Worm (Caenorhabditis elegans): ENCODE data around the gene ivd-1.
"Not testable (repeated sequence)": the region's sequence is repeated elsewhere in the genome, so short reads cannot be mapped to it uniquely, and the experiment has no call there.

Gene ivd-1

ce11 chrIV:5081122-5081521, 7.5 kb downstream of the ivd-1 start:
- peak; percentile 75 for TF ChIP-seq hmg-1.2 (GFP tag; IDR thresholded peaks at IDR 0.05)
- no peak for TF ChIP-seq F57A8.1 (GFP tag; optimal IDR thresholded peaks at IDR 0.05)
- no peak for TF ChIP-seq aptf-3 (GFP tag; IDR thresholded peaks at IDR 0.05)
- TF ChIP-seq F37B4.10 (GFP tag; IDR thresholded peaks at IDR 0.05) = no peak
- no peak for TF ChIP-seq zim-3 (tag; optimal IDR thresholded peaks at IDR 0.05)
- TF ChIP-seq atf-7 (tag; optimal IDR thresholded peaks at IDR 0.05) = no peak
- no peak for TF ChIP-seq T26A5.8 (tag; optimal IDR thresholded peaks at IDR 0.05)
- TF ChIP-seq nhr-90 (tag; optimal IDR thresholded peaks at IDR 0.05) = no peak
- no peak for TF ChIP-seq egl-44 (GFP tag; IDR thresholded peaks at IDR 0.05)
- peak; percentile 39; the same call in 1 of the 2 replicates for TF ChIP-seq zfh-2 (GFP tag; conservative IDR thresholded peaks at IDR 0.05)
- no peak for TF ChIP-seq snpc-1.1 (tag; optimal IDR thresholded peaks at IDR 0.05; ENCODE audit: insufficient read depth)
- no peak for TF ChIP-seq egl-18 (GFP tag; IDR thresholded peaks at IDR 0.05)
- no peak for TF ChIP-seq madf-10 (tag; optimal IDR thresholded peaks at IDR 0.05)
- no peak for TF ChIP-seq mcd-1 (GFP tag; IDR thresholded peaks at IDR 0.05)

DNA sequence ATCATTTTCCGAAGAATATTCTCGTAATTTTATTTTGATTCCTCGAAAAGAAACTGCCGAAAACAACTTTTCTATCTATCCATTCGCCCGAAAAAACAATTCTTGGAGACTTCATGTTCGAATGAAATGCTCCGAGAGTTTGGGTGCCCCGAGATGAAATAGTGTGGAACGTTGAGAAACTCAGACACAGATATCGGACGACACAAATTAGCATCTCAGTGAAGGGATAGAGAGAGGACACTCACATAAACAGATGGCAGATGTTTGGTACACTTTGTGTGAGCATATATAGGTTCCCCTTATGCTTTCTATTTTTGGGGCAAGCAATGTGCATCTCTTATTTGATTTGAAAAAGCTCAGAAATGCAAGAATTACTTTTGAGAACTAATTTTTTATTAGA, 9.8 kb downstream of the ivd-1 start:
- TF ChIP-seq nhr-90 (tag; optimal IDR thresholded peaks at IDR 0.05) = no peak
- TF ChIP-seq sea-2 (GFP tag; IDR thresholded peaks at IDR 0.05) = no peak
- TF ChIP-seq hmg-1.2 (GFP tag; IDR thresholded peaks at IDR 0.05) = peak; percentile 23; the same call in 1 of the 2 replicates

ce11 chrIV:5077918-5078317, 10.7 kb downstream of the ivd-1 start:
- TF ChIP-seq Y95B8A.8 (GFP tag; IDR thresholded peaks at IDR 0.05) (no peak), ztf-6 (GFP tag; IDR thresholded peaks at IDR 0.05) (no peak), repo-1 (tag; optimal IDR thresholded peaks at IDR 0.05) (no peak), cebp-1 (GFP tag; IDR thresholded peaks at IDR 0.05) (no peak), cebp-1 (tag; optimal IDR thresholded peaks at IDR 0.05) (no peak), egl-18 (GFP tag; IDR thresholded peaks at IDR 0.05) (no peak), pbrm-1 (GFP tag; IDR thresholded peaks at IDR 0.05) (no peak), Y53F4B.3 (GFP tag; IDR thresholded peaks at IDR 0.05) (no peak)

- TF ChIP-seq ztf-18 (tag; optimal IDR thresholded peaks at IDR 0.05) (no peak), egl-18 (GFP tag; IDR thresholded peaks at IDR 0.05) (no peak)
These were observed 12.1 kb downstream of the ivd-1 start for ce11 chrIV:5076607-5077006.

DNA sequence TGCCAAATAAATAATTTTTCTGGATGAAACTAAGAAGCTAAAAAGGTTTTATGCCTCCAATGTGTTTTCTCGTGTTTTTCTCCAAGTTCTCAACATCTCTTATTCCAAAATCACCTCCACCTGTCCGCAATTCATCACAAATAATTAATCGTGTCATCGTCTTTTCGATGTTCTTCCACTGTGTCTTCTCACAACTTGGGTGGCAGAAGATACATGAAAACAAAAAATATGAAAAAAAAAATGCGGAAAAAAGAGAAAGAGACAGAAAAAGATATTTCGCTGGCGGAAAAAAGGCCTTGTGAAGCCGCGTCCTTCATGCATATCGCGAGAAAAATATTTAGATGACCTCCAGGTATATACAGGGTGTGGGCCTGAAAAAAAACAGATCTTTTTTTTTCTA, 14.8 kb downstream of the ivd-1 start:
- TF ChIP-seq F37B4.10 (GFP tag; IDR thresholded peaks at IDR 0.05) = no peak
- no peak for TF ChIP-seq ceh-91 (GFP tag; IDR thresholded peaks at IDR 0.05)
- TF ChIP-seq nhr-179 (tag; optimal IDR thresholded peaks at IDR 0.05) = no peak
- TF ChIP-seq lsl-1 (GFP tag; optimal IDR thresholded peaks at IDR 0.05) = no peak
- TF ChIP-seq hmg-20 (GFP tag; IDR thresholded peaks at IDR 0.05) = no peak
- no peak for TF ChIP-seq F55B11.4 (tag; optimal IDR thresholded peaks at IDR 0.05; ENCODE audit: borderline replicate concordance, insufficient read depth)
- no peak for TF ChIP-seq sea-2 (GFP tag; IDR thresholded peaks at IDR 0.05)
- no peak for TF ChIP-seq akir-1 (GFP tag; optimal IDR thresholded peaks at IDR 0.05)

DNA sequence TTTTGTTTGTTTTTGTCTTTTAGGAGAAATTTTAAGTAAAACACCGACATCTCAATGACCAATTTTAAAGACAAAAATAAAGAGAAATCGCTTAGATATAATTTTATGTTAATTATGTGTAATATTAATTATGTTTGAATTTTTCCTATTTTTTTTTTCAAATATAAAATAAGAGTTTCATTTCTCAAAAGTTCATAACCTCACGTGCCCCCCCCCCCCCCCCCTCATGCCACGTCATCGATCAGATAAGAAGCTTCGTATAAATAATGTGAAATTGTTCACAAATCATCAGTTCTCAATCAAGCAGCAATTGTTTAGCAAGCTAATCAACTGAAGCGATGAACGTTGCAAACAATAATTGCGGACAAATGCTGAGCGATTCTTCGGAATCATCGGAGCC, 18.1 kb downstream of the ivd-1 start, which contains the start of gene C02B10.6:
C02B10.6 (plus strand) TSS at position 301 of the 400 bp plus-strand sequence.
- TF ChIP-seq Y56A3A.18 (GFP tag; IDR thresholded peaks at IDR 0.05); efl-1 (GFP tag; optimal IDR thresholded peaks at IDR 0.05); ceh-40 (GFP tag; IDR thresholded peaks at IDR 0.05): not testable (repeated sequence)
